Worm (Caenorhabditis elegans) whole organism, early embryonic: ENCODE data around the gene fbxc-53.

Experiments used
- B0310.2 ChIP-seq: sonication (generic microtip); optimal IDR thresholded peaks from 2 replicates; lab custom pipeline; 2016; ENCODE audit warnings: mild to moderate bottlenecking, missing genetic modification characterization, missing compliant biosample characterization
- F13C5.2 ChIP-seq: sonication (generic microtip); optimal IDR thresholded peaks from 2 replicates; lab custom pipeline; 2017; ENCODE audit warnings: mild to moderate bottlenecking, missing genetic modification characterization, inconsistent platforms, missing compliant biosample characterization
- aly-1 ChIP-seq: sonication (generic microtip); optimal IDR thresholded peaks from 2 replicates; lab custom pipeline; 2016; ENCODE audit warnings: missing genetic modification characterization, missing compliant biosample characterization
- ama-1 ChIP-seq: fragments of 150-350 bp; optimal IDR thresholded peaks from 2 replicates; lab custom pipeline; 2014
- ceh-13 ChIP-seq: fragments of 200-800 bp; sonication (Bioruptor generic); optimal IDR thresholded peaks from 2 replicates; lab custom pipeline; 2018; ENCODE audit warnings: mild to moderate bottlenecking, missing genetic modification characterization, missing compliant biosample characterization
- ceh-36 ChIP-seq: sonication (generic microtip); optimal IDR thresholded peaks from 2 replicates; lab custom pipeline; 2016; ENCODE audit warnings: missing genetic modification characterization, inconsistent platforms, missing compliant biosample characterization
- ets-7 ChIP-seq: sonication (generic microtip); optimal IDR thresholded peaks from 2 replicates; lab custom pipeline; 2016; ENCODE audit warnings: missing genotype, missing genetic modification characterization, missing compliant biosample characterization
- flt-1 ChIP-seq: fragments of 200-800 bp; sonication (Bioruptor generic); IDR thresholded peaks from 2 replicates; pipeline ENCODE4 v1.3.6; 2022; ENCODE audit warnings: missing genetic modification characterization, missing compliant biosample characterization
- hmbx-1 ChIP-seq: sonication (generic microtip); optimal IDR thresholded peaks from 2 replicates; lab custom pipeline; 2016; ENCODE audit warnings: mild to moderate bottlenecking, missing genetic modification characterization, missing compliant biosample characterization
- hmg-4 ChIP-seq: fragments of 200-800 bp; sonication (Bioruptor generic); optimal IDR thresholded peaks from 2 replicates; lab custom pipeline; 2018; ENCODE audit warnings: mild to moderate bottlenecking, missing genetic modification characterization, missing compliant biosample characterization
- hnd-1 ChIP-seq: sonication (generic microtip); optimal IDR thresholded peaks from 2 replicates; lab custom pipeline; 2016; ENCODE audit warnings: missing genetic modification characterization, missing compliant biosample characterization
- pes-1 ChIP-seq: fragments of 200-800 bp; sonication (Bioruptor generic); IDR thresholded peaks from 2 replicates; pipeline ENCODE4 v1.3.6; 2022; ENCODE audit warnings: missing genetic modification reagents, missing genetic modification characterization, missing compliant biosample characterization
- scrt-1 ChIP-seq: fragments of 200-800 bp; sonication (Bioruptor generic); IDR thresholded peaks from 2 replicates; pipeline ENCODE4 v1.3.6; 2022; ENCODE audit warnings: missing genetic modification characterization, missing compliant biosample characterization
- sea-1 ChIP-seq: fragments of 200-800 bp; sonication (Bioruptor generic); conservative IDR thresholded peaks from 2 replicates; pipeline ENCODE4 v1.3.6; 2022; ENCODE audit warnings: missing genetic modification characterization, missing compliant biosample characterization
- tbx-11 ChIP-seq: fragments of 200-800 bp; sonication (Bioruptor generic); IDR thresholded peaks from 2 replicates; pipeline ENCODE4 v1.3.6; 2022; ENCODE audit warnings: missing genetic modification characterization, missing compliant biosample characterization
- tbx-37 ChIP-seq: fragments of 200-800 bp; sonication (Bioruptor generic); conservative IDR thresholded peaks from 2 replicates; pipeline ENCODE4 v1.3.6; 2022; ENCODE audit warnings: missing genetic modification reagents, missing genetic modification characterization, missing compliant biosample characterization
- tra-4 ChIP-seq: sonication (generic microtip); optimal IDR thresholded peaks from 2 replicates; lab custom pipeline; 2017; ENCODE audit warnings: missing genetic modification characterization, missing compliant biosample characterization

Gene fbxc-53

DNA sequence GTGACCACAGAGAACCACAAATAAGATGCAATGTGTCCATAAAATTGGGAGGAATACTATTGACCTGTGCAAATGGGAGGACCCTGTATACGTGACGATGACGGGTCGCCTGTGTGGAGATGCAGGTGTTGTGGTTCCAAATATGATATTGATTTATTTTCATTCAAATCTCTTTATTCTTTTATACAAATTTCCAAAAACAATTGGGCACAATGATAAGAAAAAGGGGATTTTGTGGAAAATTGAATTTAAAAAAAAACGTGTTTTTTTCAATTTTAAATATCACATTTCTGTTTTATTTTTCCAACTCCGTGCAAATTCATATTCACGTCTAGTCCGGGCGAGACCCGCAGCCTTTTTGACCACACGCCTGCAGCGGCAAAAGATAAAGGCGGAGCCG is 35.9 kb upstream of the fbxc-53 start, which contains the start of gene F19B10.2:
TSS of gene F19B10.2 (plus strand) at position 301 of the 400 bp plus-strand sequence.
- TF ChIP-seq scrt-1 (GFP tag; lab: Robert Waterston, UW) = no peak
- no peak for TF ChIP-seq tbx-37
- TF ChIP-seq aly-1 (tag; lab: Kevin White, UChicago) = no peak
- no peak for TF ChIP-seq tbx-11 (GFP tag; lab: Robert Waterston, UW)
- TF ChIP-seq hmg-4 = no peak
- no peak for TF ChIP-seq sea-1
- no peak for TF ChIP-seq hmbx-1 (tag; lab: Kevin White, UChicago)
- TF ChIP-seq tra-4 (tag; lab: Kevin White, UChicago) = no peak
- TF ChIP-seq B0310.2 (tag; lab: Kevin White, UChicago) = no peak
- TF ChIP-seq ceh-36 (tag; lab: Kevin White, UChicago) = no peak
- no peak for TF ChIP-seq pes-1 (GFP tag; lab: Robert Waterston, UW)
- no peak for TF ChIP-seq F13C5.2
- TF ChIP-seq ets-7 (tag; lab: Kevin White, UChicago) = no peak
- no peak for TF ChIP-seq ceh-13 (GFP tag; lab: Kevin White, UChicago)
- TF ChIP-seq hnd-1 (tag; lab: Kevin White, UChicago) = no peak
- TF ChIP-seq flt-1 = no peak
- TF ChIP-seq ama-1 (lab: Kevin White, UChicago) = no peak

DNA sequence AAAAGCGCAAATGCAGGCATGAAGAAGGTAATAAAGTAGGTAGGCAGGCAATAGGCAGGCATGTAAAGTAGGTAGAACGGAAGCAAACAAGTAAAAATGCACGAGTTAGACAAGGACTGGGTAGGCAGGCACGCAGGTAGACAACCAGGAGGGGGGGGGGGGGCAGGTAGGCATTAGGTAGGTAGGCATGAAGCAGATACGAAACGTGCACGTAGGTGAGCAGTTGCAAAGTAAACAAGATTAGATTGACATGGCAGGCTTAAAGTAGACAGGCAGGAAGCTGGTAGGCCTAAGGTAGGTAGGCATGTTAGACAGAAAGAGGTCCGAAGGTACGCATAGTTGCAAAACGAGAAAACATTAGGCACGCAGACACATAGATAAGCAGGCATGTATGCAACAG is 32.1 kb upstream of the fbxc-53 start:
- TF ChIP-seq ceh-36 (tag; lab: Kevin White, UChicago) (no peak), sea-1 (no peak), aly-1 (tag; lab: Kevin White, UChicago) (no peak), tbx-11 (GFP tag; lab: Robert Waterston, UW) (no peak), tra-4 (tag; lab: Kevin White, UChicago) (no peak), ets-7 (tag; lab: Kevin White, UChicago) (no peak), F13C5.2 (no peak), flt-1 (no peak), hmbx-1 (tag; lab: Kevin White, UChicago) (no peak), hmg-4 (no peak), ceh-13 (GFP tag; lab: Kevin White, UChicago) (no peak), ama-1 (lab: Kevin White, UChicago) (no peak), pes-1 (GFP tag; lab: Robert Waterston, UW) (no peak), scrt-1 (GFP tag; lab: Robert Waterston, UW) (no peak), hnd-1 (tag; lab: Kevin White, UChicago) (no peak), B0310.2 (tag; lab: Kevin White, UChicago) (no peak), tbx-37 (no peak)

DNA sequence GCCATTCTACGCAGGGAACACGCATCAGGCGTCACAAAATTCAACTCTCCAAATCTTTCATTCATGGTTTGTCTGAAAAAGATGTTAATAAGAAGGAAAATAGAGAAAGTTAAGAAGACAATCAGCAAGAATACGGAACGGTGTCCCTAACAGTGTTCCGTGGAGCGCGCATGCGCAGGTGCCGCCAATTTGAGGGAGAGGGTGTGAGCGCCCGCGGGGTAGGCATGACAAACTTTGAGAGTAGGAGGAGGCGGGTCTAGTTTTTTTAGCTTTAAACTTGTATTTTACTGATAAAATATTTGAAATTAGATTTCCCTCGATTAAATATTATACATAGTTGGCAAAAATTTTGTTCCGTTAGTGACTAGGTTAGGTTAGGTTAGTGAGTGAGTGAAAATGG is 30.7 kb upstream of the fbxc-53 start:
- TF ChIP-seq tbx-11 (GFP tag; lab: Robert Waterston, UW) (no peak), sea-1 (no peak), aly-1 (tag; lab: Kevin White, UChicago) (no peak)

DNA sequence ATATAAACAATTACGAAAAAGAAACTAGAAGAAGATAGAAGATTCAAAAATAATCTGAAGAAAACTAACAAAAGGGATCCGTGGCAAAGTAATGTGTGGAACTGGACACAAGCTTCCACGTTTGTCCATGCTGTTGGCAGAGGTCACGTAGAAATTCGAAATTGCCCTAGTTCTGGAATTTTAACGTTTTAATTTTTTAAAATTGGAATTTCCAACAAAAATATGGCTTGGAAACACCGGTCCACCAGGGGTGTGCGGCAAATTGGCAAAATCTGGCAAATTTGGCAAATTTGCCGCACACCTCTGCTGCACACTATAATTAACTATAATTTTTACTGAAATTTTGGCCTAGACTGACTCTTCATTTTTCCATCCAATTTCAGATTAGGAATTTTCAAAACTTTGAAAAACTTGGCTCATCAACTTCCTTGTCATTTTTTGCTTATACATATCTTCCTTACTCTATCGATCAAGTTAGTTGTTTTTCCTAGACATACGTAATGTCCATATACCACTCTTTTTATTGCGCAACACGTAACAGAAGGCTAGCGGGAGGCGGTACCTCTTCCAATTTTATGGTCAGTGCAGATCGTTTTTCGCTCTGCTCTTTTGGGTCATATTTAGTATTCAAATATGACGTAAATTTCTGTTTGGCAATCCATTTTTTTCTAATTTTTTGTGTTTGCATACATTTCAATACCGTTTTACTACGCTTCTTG is 29.6 kb upstream of the fbxc-53 start, which contains the start of gene F19B10.10:
TSS of gene F19B10.10 (minus strand) at position 51 of the 719 bp plus-strand sequence.
- TF ChIP-seq flt-1 (no peak), hmbx-1 (tag; lab: Kevin White, UChicago) (no peak), ama-1 (lab: Kevin White, UChicago) (no peak), sea-1 (no peak), hmg-4 (no peak), pes-1 (GFP tag; lab: Robert Waterston, UW) (no peak), ceh-36 (tag; lab: Kevin White, UChicago) (no peak), aly-1 (tag; lab: Kevin White, UChicago) (no peak), scrt-1 (GFP tag; lab: Robert Waterston, UW) (no peak)

DNA sequence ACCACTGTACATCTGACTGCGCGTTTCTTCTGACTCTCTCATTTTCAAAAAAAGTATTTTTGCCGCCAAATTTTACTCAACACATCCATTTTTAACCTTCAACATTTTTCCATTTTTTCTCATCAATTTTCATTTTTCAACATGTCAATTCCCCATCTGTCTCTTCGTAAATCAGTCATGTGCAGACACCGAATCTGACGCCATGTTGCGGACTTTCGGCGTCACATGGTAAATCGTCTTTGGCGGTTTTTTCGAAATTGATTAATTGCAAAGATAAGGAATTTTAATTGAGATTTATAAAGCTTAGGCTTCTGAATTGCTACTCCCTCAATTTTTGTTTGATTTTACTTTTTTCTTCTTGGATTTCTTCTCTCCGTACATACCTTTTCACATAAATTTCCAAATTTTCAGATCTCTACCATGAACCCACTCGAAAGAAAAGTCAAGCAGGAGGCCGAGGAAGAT is 28.3 kb upstream of the fbxc-53 start, which contains the start of gene F19B10.1:
TSS of gene F19B10.1 (plus strand) at position 415 of the 465 bp plus-strand sequence.
- TF ChIP-seq sea-1 = no peak
- no peak for TF ChIP-seq scrt-1 (GFP tag; lab: Robert Waterston, UW)
- TF ChIP-seq pes-1 (GFP tag; lab: Robert Waterston, UW) = no peak
- no peak for TF ChIP-seq F13C5.2
- TF ChIP-seq ceh-36 (tag; lab: Kevin White, UChicago) = no peak
- no peak for TF ChIP-seq hmg-4
- no peak for TF ChIP-seq tra-4 (tag; lab: Kevin White, UChicago)
- TF ChIP-seq tbx-37 = no peak
- TF ChIP-seq ets-7 (tag; lab: Kevin White, UChicago) = no peak
- TF ChIP-seq hnd-1 (tag; lab: Kevin White, UChicago) = no peak

DNA sequence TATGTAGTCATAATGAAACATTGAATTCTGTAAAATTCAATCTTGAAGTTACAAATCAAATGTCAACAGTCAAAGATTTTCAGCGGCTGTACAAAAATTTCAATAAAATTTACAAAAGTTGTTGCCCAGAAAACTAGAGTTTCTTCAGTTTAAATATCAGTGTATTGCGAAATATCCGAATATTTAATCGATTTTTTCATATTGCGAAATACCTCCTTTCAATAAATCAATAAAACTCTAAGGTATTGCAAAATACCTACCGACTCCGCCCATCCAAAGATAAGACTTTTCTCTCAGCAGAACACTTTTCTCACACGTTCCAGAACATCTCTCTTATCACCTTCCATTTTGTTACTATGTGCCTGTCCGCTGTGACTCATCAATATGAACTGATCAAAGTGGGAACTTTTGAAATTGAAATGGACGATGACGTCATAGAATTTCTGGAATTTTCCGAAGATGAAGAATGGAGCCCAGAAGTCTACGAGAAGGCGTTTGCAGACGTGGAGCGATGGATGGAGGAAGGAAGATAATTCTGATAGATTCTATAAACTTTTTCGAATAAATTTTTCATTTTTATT is 26.5 kb upstream of the fbxc-53 start:
- TF ChIP-seq hmg-4 (no peak), ama-1 (lab: Kevin White, UChicago) (no peak)

DNA sequence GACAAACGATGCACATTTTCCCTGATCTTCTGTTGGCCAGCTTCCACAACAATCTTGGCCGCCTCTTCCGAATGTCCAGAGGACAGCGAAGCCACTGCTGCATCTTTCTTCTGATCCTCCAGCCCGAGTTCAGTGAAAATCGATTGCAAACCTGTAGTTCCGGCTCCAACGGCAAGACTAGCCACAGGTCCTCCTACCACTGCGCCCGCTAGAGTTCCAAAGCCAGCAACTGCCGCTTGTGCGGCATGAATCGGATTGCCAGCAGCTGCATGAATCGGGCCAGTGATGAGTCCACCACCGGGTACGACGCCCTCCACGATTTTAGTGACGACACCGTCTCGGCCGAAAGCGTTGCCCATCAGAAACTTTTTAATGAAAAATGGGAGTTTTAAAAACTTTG is 22.8 kb upstream of the fbxc-53 start, which contains the start of gene ifas-1:
TSS of gene ifas-1 (minus strand) at position 387 of the 400 bp plus-strand sequence.
- TF ChIP-seq pes-1 (GFP tag; lab: Robert Waterston, UW) = no peak

DNA sequence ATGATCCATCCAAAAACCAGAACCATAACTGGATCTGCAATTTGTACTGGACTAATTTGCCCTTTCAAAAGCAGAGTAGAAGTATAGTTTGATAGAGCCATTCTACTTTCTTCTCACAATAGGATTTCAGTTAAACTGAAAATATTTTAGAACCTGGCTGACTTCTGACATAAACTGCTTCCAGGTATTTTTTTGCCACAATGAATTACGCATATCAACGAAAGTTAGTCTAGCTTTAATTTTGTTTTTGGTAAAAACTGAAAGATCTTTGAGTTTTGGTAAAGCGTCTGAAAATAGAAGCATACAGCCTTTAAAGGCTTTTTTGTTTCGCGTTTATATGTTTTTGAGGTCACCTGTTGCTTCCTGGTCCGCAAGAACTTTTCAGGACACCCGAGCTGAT is 20.4 kb upstream of the fbxc-53 start, which contains the start of gene srx-101:
TSS of gene srx-101 (minus strand) at position 101 of the 400 bp plus-strand sequence.
- no peak for TF ChIP-seq ceh-36 (tag; lab: Kevin White, UChicago)
- TF ChIP-seq aly-1 (tag; lab: Kevin White, UChicago) = no peak
- no peak for TF ChIP-seq hmbx-1 (tag; lab: Kevin White, UChicago)
- no peak for TF ChIP-seq flt-1
- no peak for TF ChIP-seq sea-1
- no peak for TF ChIP-seq tbx-11 (GFP tag; lab: Robert Waterston, UW)
- no peak for TF ChIP-seq ama-1 (lab: Kevin White, UChicago)
- no peak for TF ChIP-seq F13C5.2
- no peak for TF ChIP-seq tra-4 (tag; lab: Kevin White, UChicago)
- TF ChIP-seq tbx-37 = no peak
